Worm (Caenorhabditis elegans) whole organism, midembryonic: ENCODE measurements around the gene srlf-18.

ENCODE experiments used
- flt-1 ChIP-seq: fragments of 200-800 bp; sonication (Bioruptor generic); IDR thresholded peaks from 2 replicates; pipeline ENCODE4 v1.3.6; 2022; ENCODE audit warnings: missing genetic modification characterization, missing compliant biosample characterization
- klf-2 ChIP-seq: fragments of 200-800 bp; sonication (Bioruptor generic); conservative IDR thresholded peaks from 2 replicates; pipeline ENCODE4 v1.3.6; 2022; ENCODE audit warnings: missing genetic modification reagents, missing genetic modification characterization, missing compliant biosample characterization
- tab-1 ChIP-seq: fragments of 200-800 bp; sonication (Bioruptor generic); IDR thresholded peaks from 2 replicates; pipeline ENCODE4 v1.3.6; 2022; ENCODE audit warnings: missing genetic modification characterization, missing compliant biosample characterization
- ztf-23 ChIP-seq: fragments of 200-800 bp; sonication (Bioruptor generic); IDR thresholded peaks from 2 replicates; pipeline ENCODE4 v1.3.6; 2022; ENCODE audit warnings: missing genetic modification reagents, missing genetic modification characterization, missing compliant biosample characterization

ce11 chrIV:11094974-11095373 lies 6.3 kb downstream of the srlf-18 start, which contains the start of gene M7.8:
- TF ChIP-seq flt-1 (GFP tag; lab: Robert Waterston, UW) (no peak), ztf-23 (GFP tag; lab: Robert Waterston, UW) (no peak), tab-1 (GFP tag; lab: Robert Waterston, UW) (no peak), klf-2 (GFP tag; lab: Robert Waterston, UW) (no peak)
